Worm (Caenorhabditis elegans) whole organism, young adult: ENCODE results near the gene lips-11.

ENCODE experiments used
- B0019.2 ChIP-seq: fragments of 200-800 bp; sonication (Bioruptor generic); conservative IDR thresholded peaks from 2 replicates; pipeline ENCODE4 v1.3.6; 2022; ENCODE audit warnings: missing genetic modification reagents, missing genetic modification characterization, missing compliant biosample characterization
- B0261.1 ChIP-seq: sonication (generic microtip); optimal IDR thresholded peaks from 2 replicates; lab custom pipeline; 2016; ENCODE audit warnings: mild to moderate bottlenecking, missing genetic modification characterization, moderate library complexity, missing compliant biosample characterization
- C17E4.6 ChIP-seq: fragments of 200-800 bp; sonication (Bioruptor generic); IDR thresholded peaks from 2 replicates; pipeline ENCODE4 v1.3.6; 2022; ENCODE audit warnings: missing genetic modification reagents, missing genetic modification characterization, missing compliant biosample characterization
- F33H1.4 ChIP-seq: fragments of 200-800 bp; sonication (Bioruptor generic); IDR thresholded peaks from 2 replicates; pipeline ENCODE4 v1.3.6; 2022; ENCODE audit warnings: missing genetic modification reagents, missing genetic modification characterization, missing compliant biosample characterization
- F57A8.1 ChIP-seq: fragments of 200-800 bp; sonication (Bioruptor generic); optimal IDR thresholded peaks from 2 replicates; lab custom pipeline; 2018; ENCODE audit warnings: mild to moderate bottlenecking, missing genetic modification characterization, moderate library complexity, missing compliant biosample characterization
- K11D2.4 ChIP-seq: fragments of 200-800 bp; sonication (Bioruptor generic); IDR thresholded peaks from 2 replicates; pipeline ENCODE4 v1.3.6; 2022; ENCODE audit warnings: missing genetic modification reagents, missing genetic modification characterization, missing compliant biosample characterization
- Y67H2A.10 ChIP-seq: fragments of 200-800 bp; sonication (Bioruptor generic); conservative IDR thresholded peaks from 2 replicates; pipeline ENCODE4 v1.3.6; 2022; ENCODE audit warnings: missing genetic modification reagents, missing genetic modification characterization, missing compliant biosample characterization
- Y79H2A.3 ChIP-seq: fragments of 200-800 bp; sonication (Bioruptor generic); conservative IDR thresholded peaks from 2 replicates; pipeline ENCODE4 v1.3.6; 2022; ENCODE audit warnings: missing genetic modification reagents, missing genetic modification characterization, missing compliant biosample characterization
- ZK185.1 ChIP-seq: sonication (generic microtip); optimal IDR thresholded peaks from 2 replicates; lab custom pipeline; 2016; ENCODE audit warnings: mild to moderate bottlenecking, missing genetic modification characterization, missing compliant biosample characterization; ENCODE audit not compliant: poor library complexity, severe bottlenecking
- aptf-3 ChIP-seq: fragments of 200-800 bp; sonication (Bioruptor generic); IDR thresholded peaks from 2 replicates; pipeline ENCODE4 v1.3.6; 2022; ENCODE audit warnings: missing genetic modification characterization, missing compliant biosample characterization
- atf-7 ChIP-seq: sonication (generic microtip); optimal IDR thresholded peaks from 2 replicates; lab custom pipeline; 2017; ENCODE audit warnings: mild to moderate bottlenecking, missing genetic modification characterization, missing compliant biosample characterization
- bed-2 ChIP-seq: fragments of 200-800 bp; sonication (Bioruptor generic); IDR thresholded peaks from 2 replicates; pipeline ENCODE4 v1.3.6; 2022; ENCODE audit warnings: missing genetic modification reagents, missing genetic modification characterization, missing compliant biosample characterization
- ceh-100 ChIP-seq: fragments of 200-800 bp; sonication (Bioruptor generic); IDR thresholded peaks from 2 replicates; pipeline ENCODE4 v1.3.6; 2022; ENCODE audit warnings: missing genetic modification reagents, missing genetic modification characterization, missing compliant biosample characterization
- ceh-27 ChIP-seq: fragments of 200-800 bp; sonication (Bioruptor generic); optimal IDR thresholded peaks from 2 replicates; lab custom pipeline; 2018; ENCODE audit warnings: mild to moderate bottlenecking, missing genetic modification characterization, moderate library complexity, missing compliant biosample characterization
- ceh-40 ChIP-seq: fragments of 200-800 bp; sonication (Bioruptor generic); IDR thresholded peaks from 2 replicates; pipeline ENCODE4 v1.3.6; 2022; ENCODE audit warnings: missing genetic modification characterization, missing compliant biosample characterization
- dox-1 ChIP-seq: fragments of 200-800 bp; sonication (Bioruptor generic); IDR thresholded peaks from 2 replicates; pipeline ENCODE4 v1.3.6; 2022; ENCODE audit warnings: missing genetic modification reagents, missing genetic modification characterization, missing compliant biosample characterization
- egl-18 ChIP-seq: fragments of 200-800 bp; sonication (Bioruptor generic); IDR thresholded peaks from 2 replicates; pipeline ENCODE4 v1.3.6; 2022; ENCODE audit warnings: missing genetic modification reagents, missing genetic modification characterization, missing compliant biosample characterization
- egrh-3 ChIP-seq: fragments of 200-800 bp; sonication (Bioruptor generic); IDR thresholded peaks from 2 replicates; pipeline ENCODE4 v1.3.6; 2022; ENCODE audit warnings: missing genetic modification reagents, missing genetic modification characterization, missing compliant biosample characterization
- hlh-12 ChIP-seq: sonication (generic microtip); optimal IDR thresholded peaks from 2 replicates; lab custom pipeline; 2016; ENCODE audit warnings: missing genetic modification characterization, missing compliant biosample characterization
- hmg-1.2 ChIP-seq: fragments of 200-800 bp; sonication (Bioruptor generic); IDR thresholded peaks from 2 replicates; pipeline ENCODE4 v1.3.6; 2022; ENCODE audit warnings: missing genetic modification reagents, missing genetic modification characterization, missing compliant biosample characterization
- hmg-20 ChIP-seq: fragments of 200-800 bp; sonication (Bioruptor generic); IDR thresholded peaks from 2 replicates; pipeline ENCODE4 v1.3.6; 2022; ENCODE audit warnings: missing genetic modification reagents, missing genetic modification characterization, missing compliant biosample characterization
- let-607 ChIP-seq, 2 experiments: fragments of 200-800 bp in 1 of 2; sonication (Bioruptor generic) in 1 of 2; sonication (generic microtip) in 1 of 2; optimal IDR thresholded peaks; 2 replicates each; lab custom pipeline; 2016 to 2018; ENCODE audit warnings: mild to moderate bottlenecking in 2 of 2, missing compliant biosample characterization in 2 of 2, missing genetic modification characterization in 2 of 2, moderate library complexity in 2 of 2, missing genotype in 1 of 2
- lin-35 ChIP-seq, 3 experiments: fragments of 150-350 bp in 2 of 3; sonication (generic microtip) in 1 of 3; optimal IDR thresholded peaks; 2 replicates each; lab custom pipeline; 2014 to 2018; ENCODE audit warnings: missing biosample characterization in 3 of 3, missing genetic modification characterization in 3 of 3, missing genetic modification reagents in 3 of 3
- lin-54 ChIP-seq: fragments of 200-800 bp; sonication (Bioruptor generic); optimal IDR thresholded peaks from 2 replicates; lab custom pipeline; 2018; ENCODE audit warnings: mild to moderate bottlenecking, missing genetic modification characterization, missing compliant biosample characterization
- nfya-2 ChIP-seq: fragments of 200-800 bp; sonication (Bioruptor generic); IDR thresholded peaks from 2 replicates; pipeline ENCODE4 v1.3.6; 2022; ENCODE audit warnings: missing genetic modification reagents, missing genetic modification characterization, missing compliant biosample characterization
- nhr-120 ChIP-seq: fragments of 200-800 bp; sonication (Bioruptor generic); IDR thresholded peaks from 2 replicates; pipeline ENCODE4 v1.3.6; 2022; ENCODE audit warnings: missing genetic modification characterization, missing compliant biosample characterization
- nhr-27 ChIP-seq: fragments of 200-800 bp; sonication (Bioruptor generic); optimal IDR thresholded peaks from 2 replicates; lab custom pipeline; 2018; ENCODE audit warnings: mild to moderate bottlenecking, missing genetic modification characterization, moderate library complexity, missing compliant biosample characterization
- rcor-1 ChIP-seq: fragments of 200-800 bp; sonication (Bioruptor generic); IDR thresholded peaks from 2 replicates; pipeline ENCODE4 v1.3.6; 2022; ENCODE audit warnings: missing genetic modification reagents, missing genetic modification characterization, missing compliant biosample characterization
- repo-1 ChIP-seq: sonication (generic microtip); optimal IDR thresholded peaks from 2 replicates; lab custom pipeline; 2017; ENCODE audit warnings: mild to moderate bottlenecking, missing genetic modification characterization, missing compliant biosample characterization
- rpc-1 ChIP-seq, 2 experiments: fragments of 150-350 bp in 1 of 2; sonication (generic microtip) in 1 of 2; optimal IDR thresholded peaks; 2 replicates each; lab custom pipeline; 2014 to 2018; ENCODE audit warnings: missing biosample characterization in 1 of 2, missing genetic modification characterization in 1 of 2, missing genetic modification reagents in 1 of 2, missing genotype in 1 of 2
- sdz-38 ChIP-seq: sonication (generic microtip); optimal IDR thresholded peaks from 2 replicates; lab custom pipeline; 2016; ENCODE audit warnings: missing genotype, missing genetic modification characterization, missing compliant biosample characterization
- snpc-1.1 ChIP-seq: sonication (generic microtip); optimal IDR thresholded peaks from 2 replicates; lab custom pipeline; 2017; ENCODE audit warnings: missing genetic modification characterization, mild to moderate bottlenecking, missing compliant biosample characterization, antibody characterized with exemption, moderate library complexity, missing genotype, missing genetic modification reagents; ENCODE audit not compliant: insufficient read depth
- snpc-3.4 ChIP-seq: sonication (generic microtip); optimal IDR thresholded peaks from 2 replicates; lab custom pipeline; 2017; ENCODE audit warnings: missing genetic modification characterization, mild to moderate bottlenecking, missing compliant biosample characterization, antibody characterized with exemption, moderate library complexity, missing genotype, missing genetic modification reagents
- somi-1 ChIP-seq: fragments of 200-800 bp; sonication (Bioruptor generic); optimal IDR thresholded peaks from 2 replicates; lab custom pipeline; 2018; ENCODE audit warnings: mild to moderate bottlenecking, missing genetic modification characterization, missing compliant biosample characterization
- sptf-2 ChIP-seq: fragments of 200-800 bp; sonication (Bioruptor generic); optimal IDR thresholded peaks from 2 replicates; lab custom pipeline; 2018; ENCODE audit warnings: mild to moderate bottlenecking, missing genetic modification characterization, missing compliant biosample characterization
- tbp1 ChIP-seq: fragments of 200-800 bp; sonication (Bioruptor generic); optimal IDR thresholded peaks from 2 replicates; lab custom pipeline; 2018; ENCODE audit warnings: mild to moderate bottlenecking, missing genetic modification characterization, missing compliant biosample characterization
- tlf-1 ChIP-seq: fragments of 200-800 bp; sonication (Bioruptor generic); optimal IDR thresholded peaks from 2 replicates; lab custom pipeline; 2018; ENCODE audit warnings: mild to moderate bottlenecking, missing genetic modification characterization, missing compliant biosample characterization
- zfh-2 ChIP-seq: fragments of 200-800 bp; sonication (Bioruptor generic); conservative IDR thresholded peaks from 2 replicates; pipeline ENCODE4 v1.3.6; 2022; ENCODE audit warnings: missing genetic modification reagents, missing genetic modification characterization, missing compliant biosample characterization
- ztf-18 ChIP-seq: sonication (generic microtip); optimal IDR thresholded peaks from 2 replicates; lab custom pipeline; 2016; ENCODE audit warnings: missing genotype, mild to moderate bottlenecking, missing genetic modification characterization, missing compliant biosample characterization
- ztf-25 ChIP-seq: fragments of 200-800 bp; sonication (Bioruptor generic); IDR thresholded peaks from 2 replicates; pipeline ENCODE4 v1.3.6; 2022; ENCODE audit warnings: missing genetic modification reagents, missing genetic modification characterization, missing compliant biosample characterization
- ztf-3 ChIP-seq: fragments of 200-800 bp; sonication (Bioruptor generic); optimal IDR thresholded peaks from 2 replicates; lab custom pipeline; 2018; ENCODE audit warnings: mild to moderate bottlenecking, missing genetic modification characterization, missing compliant biosample characterization

lips-11 gene

DNA sequence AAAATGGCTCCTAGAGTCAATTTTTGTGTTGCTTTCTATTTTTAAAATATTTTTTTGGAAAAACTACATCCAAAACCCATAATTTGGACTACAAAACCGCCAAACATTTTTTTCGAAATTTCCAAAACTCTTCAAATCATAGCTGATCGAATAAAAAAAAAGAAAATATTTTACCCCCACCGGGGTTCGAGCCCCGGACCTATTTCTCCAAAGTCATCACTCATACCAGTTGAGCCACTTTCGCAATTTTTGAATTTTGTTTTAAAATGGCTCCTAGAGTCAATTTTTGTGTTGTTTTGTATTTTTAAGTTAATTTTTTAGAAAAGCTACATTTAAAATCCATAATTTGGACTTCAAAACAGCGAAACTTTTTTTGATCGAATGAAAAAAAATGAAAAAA is 25.3 kb downstream of the lips-11 start:
- TF ChIP-seq F33H1.4 (GFP tag; lab: Robert Waterston, UW) (no peak), nhr-27 (tag; lab: Kevin White, UChicago) (no peak), B0019.2 (GFP tag; lab: Robert Waterston, UW) (no peak), tlf-1 (GFP tag; lab: Kevin White, UChicago) (no peak), lin-35 (GFP tag; optimal IDR thresholded peaks at IDR 0.05; lab: Kevin White, UChicago) (no peak), sdz-38 (tag; lab: Kevin White, UChicago) (no peak), snpc-1.1 (tag; lab: Kevin White, UChicago) (no peak), ZK185.1 (tag; lab: Kevin White, UChicago) (no peak), B0261.1 (peak; percentile 11), ceh-100 (GFP tag; lab: Robert Waterston, UW) (no peak), ztf-18 (no peak), let-607 (tag; optimal IDR thresholded peaks at IDR 0.05; lab: Kevin White, UChicago) (no peak), K11D2.4 (GFP tag; lab: Robert Waterston, UW) (no peak), tbp1 (GFP tag; lab: Kevin White, UChicago) (peak; percentile 67), nfya-2 (no peak), snpc-3.4 (tag; lab: Kevin White, UChicago) (no peak), ceh-27 (no peak), lin-54 (GFP tag; lab: Kevin White, UChicago) (no peak), rcor-1 (GFP tag; lab: Robert Waterston, UW) (no peak), Y79H2A.3 (GFP tag; lab: Robert Waterston, UW) (no peak), sptf-2 (GFP tag; lab: Kevin White, UChicago) (no peak), F57A8.1 (GFP tag; lab: Kevin White, UChicago) (no peak), ceh-40 (GFP tag; lab: Robert Waterston, UW) (no peak), rpc-1 (optimal IDR thresholded peaks at IDR 0.05; lab: Kevin White, UChicago) (no peak), rpc-1 (tag; optimal IDR thresholded peaks at IDR 0.05; lab: Kevin White, UChicago) (peak; percentile 59)

DNA sequence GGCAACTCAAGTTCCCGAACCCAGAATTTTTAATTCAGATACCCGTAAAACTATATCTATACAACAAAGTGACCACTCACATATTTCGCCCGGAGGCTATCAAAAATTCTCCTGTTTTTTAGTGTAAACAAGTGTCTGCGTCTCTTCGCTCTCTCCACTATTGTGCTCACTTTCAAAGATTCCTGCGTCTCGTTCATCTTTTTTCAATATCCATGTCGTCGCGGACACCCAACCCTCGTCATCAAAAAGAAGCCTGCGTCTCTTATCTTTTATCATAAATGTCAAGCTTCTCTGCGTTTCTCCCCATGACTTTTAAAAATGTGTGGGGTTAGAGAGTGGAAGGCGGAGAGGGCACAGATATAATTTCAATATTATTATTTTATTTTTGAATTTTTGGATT is 25.9 kb downstream of the lips-11 start:
- TF ChIP-seq zfh-2 (GFP tag; lab: Robert Waterston, UW) (no peak), hmg-1.2 (GFP tag; lab: Robert Waterston, UW) (peak; percentile 79; the same call in 1 of the 2 replicates)

DNA sequence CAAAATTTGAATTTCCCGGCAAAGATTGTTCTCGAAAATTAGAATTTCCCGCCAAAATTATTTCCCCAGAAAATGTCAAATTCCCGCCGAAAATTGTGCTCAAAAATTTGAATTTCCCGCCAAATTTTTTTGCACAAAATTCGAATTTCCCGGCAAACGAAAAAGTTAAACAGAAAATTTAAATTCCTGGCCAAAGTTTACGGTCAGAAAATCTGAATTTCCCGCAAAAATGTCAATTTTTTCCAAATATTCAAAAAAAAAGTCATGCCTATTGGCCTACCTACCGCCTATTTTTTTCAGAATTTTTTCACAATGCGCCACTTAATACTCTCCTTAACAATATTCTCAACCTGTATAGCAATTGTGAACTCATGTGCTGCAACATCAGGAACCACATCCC is 27.9 kb downstream of the lips-11 start, which contains the start of gene K02E7.1:
Gene K02E7.1, plus strand, starts transcription at position 301 of the 400 bp plus-strand sequence.
- TF ChIP-seq Y67H2A.10 (GFP tag; lab: Robert Waterston, UW) = no peak
- no peak for TF ChIP-seq somi-1 (GFP tag; lab: Kevin White, UChicago)
- no peak for TF ChIP-seq egrh-3 (GFP tag; lab: Robert Waterston, UW)
- TF ChIP-seq ceh-40 (GFP tag; lab: Robert Waterston, UW) = no peak
- no peak for TF ChIP-seq egl-18
- no peak for TF ChIP-seq nhr-120
- no peak for TF ChIP-seq aptf-3 (GFP tag; lab: Robert Waterston, UW)
- TF ChIP-seq ztf-3 (GFP tag; lab: Kevin White, UChicago) = no peak
- TF ChIP-seq hmg-20 = no peak
- no peak for TF ChIP-seq snpc-1.1 (tag; lab: Kevin White, UChicago)
- no peak for TF ChIP-seq C17E4.6 (GFP tag; lab: Robert Waterston, UW)
- no peak for TF ChIP-seq bed-2 (GFP tag; lab: Robert Waterston, UW)
- no peak for TF ChIP-seq F33H1.4 (GFP tag; lab: Robert Waterston, UW)
- TF ChIP-seq sptf-2 (GFP tag; lab: Kevin White, UChicago) = no peak
- TF ChIP-seq repo-1 = no peak
- TF ChIP-seq ztf-25 (GFP tag; lab: Robert Waterston, UW) = no peak
- TF ChIP-seq nhr-27 (tag; lab: Kevin White, UChicago) = no peak
- no peak for TF ChIP-seq hlh-12 (tag; lab: Kevin White, UChicago)
- TF ChIP-seq dox-1 (GFP tag; lab: Robert Waterston, UW) = no peak
- no peak for TF ChIP-seq atf-7 (tag; lab: Kevin White, UChicago)
